Worm (Caenorhabditis elegans): ENCODE results near the gene F22E5.9.
"Not testable (repeated sequence)": the region's sequence is repeated elsewhere in the genome, so short reads cannot be mapped to it uniquely, and the experiment has no call there.

Gene F22E5.9

ce11 chrII:2665081-2665480, 26.9 kb downstream of the F22E5.9 start, which contains the start of gene F22E5.2:
Gene F22E5.2 (plus strand): TSS chrII:2665381.
- TF ChIP-seq ceh-39 (tag; optimal IDR thresholded peaks at IDR 0.05); ces-1 (GFP tag; optimal IDR thresholded peaks at IDR 0.05); lin-13 (tag; optimal IDR thresholded peaks at IDR 0.05): not testable (repeated sequence)

DNA sequence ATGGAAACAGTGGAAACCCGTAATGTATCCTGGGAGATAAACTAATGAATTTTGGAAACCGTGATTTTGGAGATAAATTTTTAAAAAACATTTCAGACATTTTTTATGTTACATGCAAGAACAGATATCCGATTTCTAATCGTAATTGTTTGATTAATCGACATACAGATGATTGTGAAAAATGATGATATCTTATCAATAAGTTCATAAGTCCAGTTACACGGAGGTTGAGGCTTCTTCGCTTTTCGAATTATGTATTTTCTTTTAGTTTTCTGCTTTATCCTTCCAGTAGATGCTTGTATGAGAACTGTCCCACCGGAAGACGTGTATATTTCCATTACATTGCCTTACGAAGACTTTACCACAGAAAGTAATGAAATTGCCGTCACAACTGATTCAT, 27.4 kb downstream of the F22E5.9 start, which contains the start of gene F22E5.22:
TSS of gene F22E5.22 (plus strand) at position 301 of the 400 bp plus-strand sequence.
- TF ChIP-seq bed-3 (GFP tag; optimal IDR thresholded peaks at IDR 0.05) (no peak), mep-1 (tag; optimal IDR thresholded peaks at IDR 0.05) (no peak), drap-1 (GFP tag; optimal IDR thresholded peaks at IDR 0.05) (no peak), mab-5 (tag; optimal IDR thresholded peaks at IDR 0.05) (no peak), blmp-1 (tag; optimal IDR thresholded peaks at IDR 0.05) (no peak), lin-13 (tag; optimal IDR thresholded peaks at IDR 0.05) (no peak), pha-4 (tag; optimal IDR thresholded peaks at IDR 0.05) (no peak), ces-1 (GFP tag; optimal IDR thresholded peaks at IDR 0.05) (no peak), nhr-237 (tag; optimal IDR thresholded peaks at IDR 0.05) (no peak), zip-8 (tag; optimal IDR thresholded peaks at IDR 0.05) (no peak), snpc-4 (tag; optimal IDR thresholded peaks at IDR 0.05) (no peak), mls-2 (tag; optimal IDR thresholded peaks at IDR 0.05) (no peak), unc-120 (tag; optimal IDR thresholded peaks at IDR 0.05; ENCODE audit: poor library complexity, severe bottlenecking) (no peak), nhr-2 (tag; optimal IDR thresholded peaks at IDR 0.05) (no peak), nhr-76 (tag; optimal IDR thresholded peaks at IDR 0.05) (no peak), cnd-1 (tag; optimal IDR thresholded peaks at IDR 0.05) (no peak), ceh-83 (GFP tag; optimal IDR thresholded peaks at IDR 0.05) (no peak)

DNA sequence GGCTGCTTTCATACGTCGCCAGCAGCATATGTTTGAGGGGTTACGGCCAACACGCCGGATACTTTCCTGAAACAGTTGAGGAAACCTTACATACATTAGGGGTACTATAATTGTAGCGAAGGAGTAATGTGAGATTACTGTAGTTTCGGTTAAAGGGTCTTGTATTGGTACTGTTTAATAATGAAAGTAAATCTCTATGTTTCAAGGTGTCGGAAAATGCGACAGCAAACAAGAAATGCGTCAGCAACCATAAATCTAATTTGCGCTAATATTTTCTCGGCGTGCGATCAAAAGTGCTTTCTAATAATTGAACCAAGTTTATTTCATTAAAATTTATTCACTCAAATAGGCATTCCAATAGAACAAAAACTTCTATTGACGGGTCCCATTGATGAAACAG, 34.1 kb downstream of the F22E5.9 start, which contains the start of gene sri-57:
TSS of gene sri-57 (minus strand) at position 101 of the 400 bp plus-strand sequence.
- not testable (repeated sequence) for TF ChIP-seq flh-1 (GFP tag; optimal IDR thresholded peaks at IDR 0.05); ztf-11 (tag; optimal IDR thresholded peaks at IDR 0.05); M03D4.4 (tag; optimal IDR thresholded peaks at IDR 0.05)

DNA sequence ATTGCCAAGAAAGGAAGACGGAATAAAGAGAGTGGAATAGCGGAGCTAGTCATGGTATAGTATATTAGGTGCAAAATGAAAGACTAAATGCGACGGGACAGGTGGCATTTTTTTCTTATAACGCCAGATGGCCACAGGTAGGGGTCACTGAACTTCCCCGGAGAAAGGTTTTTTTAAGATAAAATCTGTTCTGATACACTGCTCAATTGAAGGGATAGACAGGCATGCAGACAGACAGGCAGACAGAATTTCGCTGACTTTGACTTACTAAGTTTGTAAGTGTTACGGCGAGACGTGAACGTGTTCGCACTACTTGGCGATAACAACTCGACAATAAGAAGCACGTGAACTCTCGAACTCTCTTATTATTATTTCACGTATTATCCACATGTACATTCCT, 35.3 kb downstream of the F22E5.9 start, which contains the start of the genes F22E5.20 and F22E5.1:
TSS of gene F22E5.20 (minus strand) at position 101 of the 400 bp plus-strand sequence.
TSS of gene F22E5.1 (plus strand) at position 242 of the 400 bp plus-strand sequence.
- not testable (repeated sequence) for TF ChIP-seq M03D4.4 (tag; optimal IDR thresholded peaks at IDR 0.05); unc-39 (tag; optimal IDR thresholded peaks at IDR 0.05); tbx-8 (GFP tag; optimal IDR thresholded peaks at IDR 0.05)

- no peak for TF ChIP-seq ham-2 (GFP tag; optimal IDR thresholded peaks at IDR 0.05)
- no peak for TF ChIP-seq lsy-2 (tag; optimal IDR thresholded peaks at IDR 0.05)
- no peak for TF ChIP-seq zip-8 (tag; optimal IDR thresholded peaks at IDR 0.05)
- TF ChIP-seq flh-1 (GFP tag; optimal IDR thresholded peaks at IDR 0.05): no peak
- TF ChIP-seq sem-2 (GFP tag; optimal IDR thresholded peaks at IDR 0.05): no peak
- no peak for TF ChIP-seq mep-1 (tag; optimal IDR thresholded peaks at IDR 0.05)
- TF ChIP-seq mab-5 (tag; optimal IDR thresholded peaks at IDR 0.05): no peak
- no peak for TF ChIP-seq ceh-39 (tag; optimal IDR thresholded peaks at IDR 0.05)
- no peak for TF ChIP-seq nhr-2 (tag; optimal IDR thresholded peaks at IDR 0.05)
- no peak for TF ChIP-seq M03D4.4 (tag; optimal IDR thresholded peaks at IDR 0.05)
These were observed 39.5 kb downstream of the F22E5.9 start, which contains the start of gene F22E5.17 for ce11 chrII:2677534-2678168. Gene F22E5.17 (plus strand): TSS chrII:2678041.

DNA sequence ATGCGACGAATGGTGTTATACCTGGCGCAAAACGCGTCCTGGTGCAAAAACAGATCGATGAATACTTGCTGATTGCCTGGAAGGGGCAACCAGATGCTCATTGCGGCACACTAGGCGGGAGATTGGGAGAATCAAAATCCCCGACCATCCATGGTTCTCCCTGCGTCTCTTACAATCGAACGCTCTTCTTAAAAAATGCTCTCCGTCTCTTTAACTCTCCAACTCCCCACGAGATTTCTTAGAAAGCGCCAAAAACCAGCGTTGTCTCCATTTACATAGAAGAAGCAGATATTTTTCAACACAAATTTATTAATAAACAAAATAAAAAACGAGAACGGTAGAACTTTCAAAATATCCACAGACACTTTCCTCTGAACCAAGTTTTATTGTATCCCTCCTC, 42.9 kb downstream of the F22E5.9 start, which contains the start of gene F34D6.1:
TSS of gene F34D6.1 (minus strand) at position 101 of the 400 bp plus-strand sequence.
- TF ChIP-seq sptf-1 (tag; optimal IDR thresholded peaks at IDR 0.05): no peak
- TF ChIP-seq tbx-8 (GFP tag; optimal IDR thresholded peaks at IDR 0.05): no peak
- TF ChIP-seq ceh-39 (tag; optimal IDR thresholded peaks at IDR 0.05): no peak
- no peak for TF ChIP-seq unc-120 (tag; optimal IDR thresholded peaks at IDR 0.05; ENCODE audit: poor library complexity, severe bottlenecking)
- TF ChIP-seq snpc-4 (tag; optimal IDR thresholded peaks at IDR 0.05): no peak
- no peak for TF ChIP-seq blmp-1 (tag; optimal IDR thresholded peaks at IDR 0.05)
- no peak for TF ChIP-seq mab-5 (tag; optimal IDR thresholded peaks at IDR 0.05)
- no peak for TF ChIP-seq nhr-237 (tag; optimal IDR thresholded peaks at IDR 0.05)

All from whole organism, mixed stage, embryonic.